Fruit fly (Drosophila melanogaster) whole organism, adult: Measurements from ENCODE around the gene CG8042.

Experiments
- CG11617 ChIP-seq: fragments of 200-800 bp; sonication (Bioruptor generic); optimal IDR thresholded peaks from 2 replicates; lab custom pipeline; 2017; ENCODE audit warnings: mild to moderate bottlenecking, missing biosample characterization, missing genetic modification reagents, missing genetic modification characterization
- CG12768 ChIP-seq: fragments of 200-800 bp; sonication (Bioruptor generic); optimal IDR thresholded peaks from 2 replicates; lab custom pipeline; 2017; ENCODE audit warnings: missing biosample characterization, missing genetic modification characterization, mild to moderate bottlenecking, moderate library complexity, missing genetic modification reagents
- CG14711 ChIP-seq: fragments of 200-800 bp; sonication (Bioruptor generic); optimal IDR thresholded peaks from 2 replicates; lab custom pipeline; 2018; ENCODE audit warnings: missing biosample characterization, mild to moderate bottlenecking, missing genetic modification characterization, moderate library complexity
- CG1620 ChIP-seq: fragments of 200-800 bp; sonication (Bioruptor generic); optimal IDR thresholded peaks from 2 replicates; lab custom pipeline; 2016; ENCODE audit warnings: missing biosample characterization, missing genetic modification characterization
- CG33017 ChIP-seq: fragments of 200-800 bp; sonication (Bioruptor generic); optimal IDR thresholded peaks from 2 replicates; lab custom pipeline; 2018; ENCODE audit warnings: missing biosample characterization, mild to moderate bottlenecking, missing genetic modification characterization, moderate library complexity
- CG5204 ChIP-seq: fragments of 200-800 bp; sonication (Bioruptor generic); optimal IDR thresholded peaks from 2 replicates; lab custom pipeline; 2016; ENCODE audit warnings: missing biosample characterization, missing genetic modification characterization
- CG7045 ChIP-seq: fragments of 200-800 bp; sonication (Bioruptor generic); optimal IDR thresholded peaks from 2 replicates; lab custom pipeline; 2017; ENCODE audit warnings: missing biosample characterization, mild to moderate bottlenecking, missing genetic modification characterization
- CG7101 ChIP-seq: fragments of 200-800 bp; sonication (Bioruptor generic); optimal IDR thresholded peaks from 2 replicates; lab custom pipeline; 2018; ENCODE audit warnings: missing biosample characterization, mild to moderate bottlenecking, missing genetic modification characterization, moderate library complexity
- Clk ChIP-seq: fragments of 200-800 bp; sonication (Bioruptor generic); optimal IDR thresholded peaks from 2 replicates; lab custom pipeline; 2017; ENCODE audit warnings: missing biosample characterization, missing genetic modification characterization
- Crg-1 ChIP-seq: fragments of 200-800 bp; sonication (Bioruptor generic); optimal IDR thresholded peaks from 2 replicates; lab custom pipeline; 2016; ENCODE audit warnings: missing biosample characterization, missing genetic modification characterization
- Hr96 ChIP-seq: fragments of 200-800 bp; sonication (Bioruptor generic); optimal IDR thresholded peaks from 2 replicates; lab custom pipeline; 2016; ENCODE audit warnings: missing biosample characterization, missing genetic modification characterization
- Mnt ChIP-seq: fragments of 200-800 bp; sonication (Bioruptor generic); optimal IDR thresholded peaks from 2 replicates; lab custom pipeline; 2016; ENCODE audit warnings: missing biosample characterization, mild to moderate bottlenecking, missing genetic modification characterization
- bab1 ChIP-seq: fragments of 200-800 bp; sonication (Bioruptor generic); optimal IDR thresholded peaks from 3 replicates; lab custom pipeline; 2019; ENCODE audit warnings: missing biosample characterization, mild to moderate bottlenecking, missing genetic modification characterization, moderate library complexity
- cic ChIP-seq: fragments of 200-800 bp; sonication (Bioruptor generic); optimal IDR thresholded peaks from 2 replicates; lab custom pipeline; 2017; ENCODE audit warnings: missing biosample characterization, mild to moderate bottlenecking, missing genetic modification characterization, moderate library complexity
- cnc ChIP-seq, 2 experiments: fragments of >200 bp; optimal IDR thresholded peaks; 2 replicates each; lab custom pipeline; 2017
- kay ChIP-seq: fragments of 200-800 bp; sonication (Bioruptor generic); peaks from one replicate; lab custom pipeline; 2016; ENCODE audit warnings: missing biosample characterization, missing genetic modification characterization, borderline replicate concordance
- ovo ChIP-seq: fragments of 200-800 bp; sonication (Bioruptor generic); optimal IDR thresholded peaks from 2 replicates; lab custom pipeline; 2016; ENCODE audit warnings: missing biosample characterization, missing genetic modification characterization
- pad ChIP-seq: fragments of 200-800 bp; sonication (Bioruptor generic); optimal IDR thresholded peaks from 3 replicates; lab custom pipeline; 2017; ENCODE audit warnings: missing biosample characterization, missing genetic modification characterization, mild to moderate bottlenecking, moderate library complexity, missing genetic modification reagents
- tj ChIP-seq: fragments of 200-800 bp; sonication (Bioruptor generic); optimal IDR thresholded peaks from 3 replicates; lab custom pipeline; 2017; ENCODE audit warnings: missing biosample characterization, mild to moderate bottlenecking, missing genetic modification characterization, moderate library complexity
- toe ChIP-seq: fragments of 200-800 bp; sonication (Bioruptor generic); optimal IDR thresholded peaks from 2 replicates; lab custom pipeline; 2016; ENCODE audit warnings: missing biosample characterization, missing genetic modification characterization

CG8042 gene

dm6 chr3L:7963549-7963948 lies 11.2 kb downstream of the CG8042 start:
- TF ChIP-seq Clk (GFP tag; lab: Kevin White, UChicago) (no peak), CG7045 (GFP tag; lab: Kevin White, UChicago) (no peak), toe (GFP tag; lab: Kevin White, UChicago) (no peak), CG5204 (GFP tag; lab: Kevin White, UChicago) (no peak), tj (no peak), ovo (GFP tag; lab: Kevin White, UChicago) (no peak), CG14711 (tag; lab: Kevin White, UChicago) (no peak), CG11617 (GFP tag; lab: Kevin White, UChicago) (no peak), Mnt (GFP tag; lab: Kevin White, UChicago) (no peak), kay (GFP tag; lab: Kevin White, UChicago) (no peak)

DNA sequence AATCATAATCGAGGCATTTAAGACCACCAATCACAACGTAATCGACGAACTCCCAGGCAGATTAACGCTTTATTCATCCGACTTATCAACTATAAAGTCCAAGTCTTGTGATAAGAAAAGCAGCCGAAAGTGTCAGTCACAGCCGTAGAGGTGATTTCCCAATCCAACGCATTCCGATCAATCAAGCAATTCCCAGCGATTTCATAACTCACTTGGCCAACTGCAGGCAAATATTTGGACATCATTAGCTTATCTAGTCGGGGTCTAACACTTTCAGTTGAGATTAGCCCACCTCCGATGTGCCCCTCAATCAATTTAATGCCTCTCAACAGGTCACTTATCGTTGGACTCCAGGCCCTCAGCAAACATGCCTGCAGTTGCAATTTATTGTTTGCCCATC lies 11.8 kb downstream of the CG8042 start:
- no peak for TF ChIP-seq CG5204 (GFP tag; lab: Kevin White, UChicago)

DNA sequence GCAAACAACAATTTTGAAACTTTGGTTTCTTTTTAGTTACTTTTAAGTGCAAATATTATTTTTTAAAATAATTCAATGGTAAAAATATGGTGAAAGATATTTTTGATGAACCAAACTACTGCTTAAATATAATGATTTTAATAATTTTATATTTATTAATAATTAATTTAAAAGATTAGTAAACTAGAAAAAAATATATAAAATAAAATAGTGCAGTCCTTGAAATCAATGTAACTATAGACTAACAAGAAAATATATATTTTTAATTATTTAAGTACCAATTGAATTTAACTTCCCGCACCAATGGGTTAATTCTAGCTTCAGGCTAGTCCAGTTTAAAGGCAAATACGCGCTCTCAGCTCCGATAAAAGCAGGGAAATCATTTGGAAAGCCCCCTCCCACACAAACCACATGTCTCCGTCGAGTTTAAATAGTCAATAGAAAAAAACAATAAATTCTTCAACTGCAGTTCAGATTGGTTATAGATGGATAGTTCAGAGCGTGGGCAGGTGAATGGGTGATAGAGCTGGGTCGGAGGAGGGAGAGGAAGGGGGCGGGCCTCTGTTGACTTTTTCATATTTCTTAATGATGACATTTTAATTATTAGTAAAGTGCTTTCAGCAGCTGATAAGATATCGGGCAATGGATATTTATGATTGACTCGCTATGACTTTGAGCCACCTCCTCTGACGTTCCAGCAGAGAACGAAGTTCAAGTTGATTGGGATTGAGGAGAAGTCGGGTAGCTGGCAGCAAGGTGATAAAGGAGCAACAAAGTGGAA lies 12.6 kb downstream of the CG8042 start:
- TF ChIP-seq kay (GFP tag; lab: Kevin White, UChicago), result no peak
- TF ChIP-seq Clk (GFP tag; lab: Kevin White, UChicago), result no peak
- peak; percentile 34 for TF ChIP-seq cic (GFP tag; lab: Kevin White, UChicago)
- no peak for TF ChIP-seq bab1 (GFP tag; lab: Kevin White, UChicago)
- TF ChIP-seq Mnt (GFP tag; lab: Kevin White, UChicago), result no peak
- peak; percentile 22 for TF ChIP-seq CG11617 (GFP tag; lab: Kevin White, UChicago)
- TF ChIP-seq Crg-1 (GFP tag; lab: Kevin White, UChicago), result no peak
- TF ChIP-seq Hr96 (GFP tag; lab: Kevin White, UChicago), result peak; percentile 1
- TF ChIP-seq CG14711 (tag; lab: Kevin White, UChicago), result no peak
- peak; percentile 60 for TF ChIP-seq CG12768 (GFP tag; lab: Kevin White, UChicago)
- TF ChIP-seq CG7045 (GFP tag; lab: Kevin White, UChicago), result no peak
- no peak for TF ChIP-seq ovo (GFP tag; lab: Kevin White, UChicago)
- no peak for TF ChIP-seq toe (GFP tag; lab: Kevin White, UChicago)
- no peak for TF ChIP-seq CG1620 (GFP tag; lab: Kevin White, UChicago)
- no peak for TF ChIP-seq CG7101
- no peak for TF ChIP-seq tj
- no peak for TF ChIP-seq cnc (optimal IDR thresholded peaks at IDR 0.05; lab: Kevin White, UChicago)
- TF ChIP-seq pad (GFP tag; lab: Kevin White, UChicago), result no peak
- TF ChIP-seq CG33017, result no peak

- no peak for TF ChIP-seq Crg-1 (GFP tag; lab: Kevin White, UChicago)
- peak; percentile 51 for TF ChIP-seq CG7101
- TF ChIP-seq pad (GFP tag; lab: Kevin White, UChicago), result peak; percentile 22
- peak; percentile 66 for TF ChIP-seq CG33017
- TF ChIP-seq toe (GFP tag; lab: Kevin White, UChicago), result no peak
- TF ChIP-seq ovo (GFP tag; lab: Kevin White, UChicago), result no peak
- TF ChIP-seq tj, result peak; percentile 8
- peak; percentile 75 for TF ChIP-seq CG7045 (GFP tag; lab: Kevin White, UChicago)
- peak; percentile 25 for TF ChIP-seq CG14711 (tag; lab: Kevin White, UChicago)
- TF ChIP-seq CG1620 (GFP tag; lab: Kevin White, UChicago), result no peak
- TF ChIP-seq CG11617 (GFP tag; lab: Kevin White, UChicago), result peak; percentile 22
- peak; percentile 56 for TF ChIP-seq cic (GFP tag; lab: Kevin White, UChicago)
- TF ChIP-seq Mnt (GFP tag; lab: Kevin White, UChicago), result no peak
- TF ChIP-seq CG5204 (GFP tag; lab: Kevin White, UChicago), result no peak
- TF ChIP-seq Clk (GFP tag; lab: Kevin White, UChicago), result peak; percentile 13
- no peak for TF ChIP-seq bab1 (GFP tag; lab: Kevin White, UChicago)
- peak; percentile 78 for TF ChIP-seq kay (GFP tag; lab: Kevin White, UChicago)
- TF ChIP-seq CG12768 (GFP tag; lab: Kevin White, UChicago), result peak; percentile 62
- TF ChIP-seq cnc (optimal IDR thresholded peaks at IDR 0.05; lab: Kevin White, UChicago), result no peak
- TF ChIP-seq Hr96 (GFP tag; lab: Kevin White, UChicago), result no peak
Measured at dm6 chr3L:7960707-7961695, 13.8 kb downstream of the CG8042 start.

dm6 chr3L:7958590-7959180 lies 16.1 kb downstream of the CG8042 start:
- TF ChIP-seq CG5204 (GFP tag; lab: Kevin White, UChicago) (no peak), bab1 (GFP tag; lab: Kevin White, UChicago) (no peak), Mnt (GFP tag; lab: Kevin White, UChicago) (no peak), CG11617 (GFP tag; lab: Kevin White, UChicago) (no peak), CG33017 (no peak), ovo (GFP tag; lab: Kevin White, UChicago) (no peak), cic (GFP tag; lab: Kevin White, UChicago) (no peak), toe (GFP tag; lab: Kevin White, UChicago) (no peak), pad (GFP tag; lab: Kevin White, UChicago) (no peak)
